Worm (Caenorhabditis elegans): Measurements from ENCODE around the gene sru-39.

DNA sequence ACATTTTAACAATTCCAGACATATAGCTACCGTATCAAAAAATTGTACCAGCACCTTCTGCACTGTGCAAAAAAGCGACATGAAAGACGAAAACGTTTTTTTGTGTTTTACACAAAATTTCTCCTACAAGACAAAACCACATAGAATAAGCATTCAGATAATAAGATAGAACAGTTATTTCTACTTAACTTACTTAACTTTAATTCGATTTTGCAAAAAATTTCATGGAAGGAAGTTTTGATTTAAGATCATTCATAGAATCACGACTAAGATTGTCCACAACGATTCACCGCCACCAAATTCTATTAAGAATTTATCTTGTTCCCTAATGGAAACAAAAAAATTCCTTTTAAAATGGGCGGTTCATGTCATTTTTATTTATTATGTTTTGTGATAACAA lies 39.5 kb upstream of the sru-39 start:
- TF ChIP-seq ceh-82 (tag; optimal IDR thresholded peaks at IDR 0.05) (no peak), ztf-11 (tag; optimal IDR thresholded peaks at IDR 0.05) (no peak), F13H6.1 (tag; optimal IDR thresholded peaks at IDR 0.05) (no peak), unc-62 (GFP tag; optimal IDR thresholded peaks at IDR 0.05) (no peak), elt-3 (tag; optimal IDR thresholded peaks at IDR 0.05) (no peak), lsy-2 (tag; optimal IDR thresholded peaks at IDR 0.05) (no peak), ama-1 (optimal IDR thresholded peaks at IDR 0.05) (no peak), skn-1 (tag; optimal IDR thresholded peaks at IDR 0.05) (no peak), nhr-6 (tag; optimal IDR thresholded peaks at IDR 0.05) (no peak), lin-13 (GFP tag; optimal IDR thresholded peaks at IDR 0.05) (no peak), mab-5 (tag; optimal IDR thresholded peaks at IDR 0.05) (no peak)
